Worm (Caenorhabditis elegans): ENCODE measurements around the gene npr-17.

- TF ChIP-seq med-1 (GFP tag; optimal IDR thresholded peaks at IDR 0.05; ENCODE audit: insufficient read depth) (no peak), flt-1 (GFP tag; IDR thresholded peaks at IDR 0.05) (no peak), cog-1 (tag; optimal IDR thresholded peaks at IDR 0.05) (peak; percentile 1), tab-1 (GFP tag; IDR thresholded peaks at IDR 0.05) (no peak), T22C8.4 (GFP tag; IDR thresholded peaks at IDR 0.05) (no peak), ref-1 (GFP tag; conservative IDR thresholded peaks at IDR 0.05) (no peak)
Observed at ce11 chrIII:7973201-7973767, 23.0 kb downstream of the npr-17 start, which contains the start of the genes eef-1B.1 and aco-2.

All from whole organism, midembryonic.